Fruit fly (Drosophila melanogaster): ENCODE measurements around the gene SPE.

The SPE gene

dm6 chr3R:23678349-23679193 lies 7.5 kb upstream of the SPE start, which contains the start of gene GILT2 (continued):
- TF ChIP-seq CG2199 (GFP tag; IDR thresholded peaks at IDR 0.05) (peak; percentile 73; the same call in 2 of the 3 replicates), CG6254 (GFP tag; optimal IDR thresholded peaks at IDR 0.05) (peak; percentile 81), CG8478 (optimal IDR thresholded peaks at IDR 0.05) (no peak), HLH3B (GFP tag; IDR thresholded peaks at IDR 0.05) (peak; percentile 91), Mrtf (GFP tag; IDR thresholded peaks at IDR 0.05) (peak; percentile 87), CG3065 (GFP tag; optimal IDR thresholded peaks at IDR 0.05) (peak; percentile 76), Sox102F (GFP tag; optimal IDR thresholded peaks at IDR 0.05) (peak; percentile 95), nmo (GFP tag; optimal IDR thresholded peaks at IDR 0.05) (peak; percentile 95), CG10543 (GFP tag; optimal IDR thresholded peaks at IDR 0.05) (peak; percentile 89), tna (GFP tag; IDR thresholded peaks at IDR 0.05; ENCODE audit: partially characterized antibody) (no peak), CG8290 (GFP tag; optimal IDR thresholded peaks at IDR 0.05) (peak; percentile 68), CG8290 (tag; optimal IDR thresholded peaks at IDR 0.05) (peak; percentile 1 to 68), vfl (GFP tag; optimal IDR thresholded peaks at IDR 0.05) (peak; percentile 48), CG7556 (GFP tag; optimal IDR thresholded peaks at IDR 0.05) (peak; percentile 91), CG32767 (GFP tag; IDR thresholded peaks at IDR 0.05) (peak; percentile 94), ranshi (GFP tag; IDR thresholded peaks at IDR 0.05) (peak; percentile 94), Jarid2 (GFP tag; optimal IDR thresholded peaks at IDR 0.05) (peak; percentile 71), so (GFP tag; IDR thresholded peaks at IDR 0.05) (peak; percentile 92), lab (GFP tag; optimal IDR thresholded peaks at IDR 0.05) (peak; percentile 97), CG5245 (GFP tag; optimal IDR thresholded peaks at IDR 0.05) (peak; percentile 89), dimm (GFP tag; IDR thresholded peaks at IDR 0.05) (peak; percentile 80), gsb-n (tag; optimal IDR thresholded peaks at IDR 0.05) (peak; percentile 86), Trl (optimal IDR thresholded peaks at IDR 0.05) (no peak), Trl (GFP tag; optimal IDR thresholded peaks at IDR 0.05) (peak; percentile 13), Max (GFP tag; optimal IDR thresholded peaks at IDR 0.05) (peak; percentile 90), CG17328 (GFP tag; IDR thresholded peaks at IDR 0.05) (peak; percentile 94), E2f2 (GFP tag; IDR thresholded peaks at IDR 0.05) (peak; percentile 78), Neu2 (GFP tag; optimal IDR thresholded peaks at IDR 0.05; ENCODE audit: borderline replicate concordance) (no peak), CG16863 (GFP tag; optimal IDR thresholded peaks at IDR 0.05) (peak; percentile 51), Bdp1 (GFP tag; optimal IDR thresholded peaks at IDR 0.05) (peak; percentile 49), Opbp (GFP tag; IDR thresholded peaks at IDR 0.05; ENCODE audit: partially characterized antibody) (no peak), disco-r (GFP tag; optimal IDR thresholded peaks at IDR 0.05) (no peak), CG4617 (GFP tag; optimal IDR thresholded peaks at IDR 0.05; ENCODE audit: borderline replicate concordance) (peak; percentile 61), sisA (GFP tag; IDR thresholded peaks at IDR 0.05) (peak; percentile 90), CG10654 (GFP tag; optimal IDR thresholded peaks at IDR 0.05) (peak; percentile 78), CG10209 (GFP tag; optimal IDR thresholded peaks at IDR 0.05) (peak; percentile 91), CG32532 (GFP tag; IDR thresholded peaks at IDR 0.05) (peak; percentile 89), sob (GFP tag; IDR thresholded peaks at IDR 0.05) (peak; percentile 91), twi (tag; optimal IDR thresholded peaks at IDR 0.05) (peak; percentile 76), Gsc (GFP tag; IDR thresholded peaks at IDR 0.05) (peak; percentile 63), bcd (GFP tag; optimal IDR thresholded peaks at IDR 0.05) (peak; percentile 92), CG17912 (GFP tag; optimal IDR thresholded peaks at IDR 0.05) (peak; percentile 53), pzg (GFP tag; optimal IDR thresholded peaks at IDR 0.05) (no peak), CG31365 (tag; optimal IDR thresholded peaks at IDR 0.05) (peak; percentile 33), Six4 (GFP tag; optimal IDR thresholded peaks at IDR 0.05) (peak; percentile 83), CG2712 (tag; optimal IDR thresholded peaks at IDR 0.05) (peak; percentile 93), jumu (GFP tag; optimal IDR thresholded peaks at IDR 0.05) (no peak), Hey (tag; optimal IDR thresholded peaks at IDR 0.05) (no peak), hb (GFP tag; IDR thresholded peaks at IDR 0.05; ENCODE audit: partially characterized antibody) (no peak), Pdp1 (GFP tag; optimal IDR thresholded peaks at IDR 0.05) (peak; percentile 55)
